Worm (Caenorhabditis elegans): ENCODE data around the gene Y43B11AR.1.

The Y43B11AR.1 gene

ce11 chrIV:7121313-7122055, 40.2 kb downstream of the Y43B11AR.1 start, which contains the start of the genes C34D4.10 and str-48:
Gene C34D4.10 (minus strand): TSS chrIV:7121413.
Gene str-48 (plus strand): TSS chrIV:7122005.
- TF ChIP-seq pag-3 (tag; optimal IDR thresholded peaks at IDR 0.05; ENCODE audit: borderline replicate concordance) (no peak), odd-2 (tag; optimal IDR thresholded peaks at IDR 0.05) (no peak)

- TF ChIP-seq pag-3 (tag; optimal IDR thresholded peaks at IDR 0.05; ENCODE audit: borderline replicate concordance) (no peak), pax-1 (tag; optimal IDR thresholded peaks at IDR 0.05) (no peak), ceh-14 (tag; optimal IDR thresholded peaks at IDR 0.05) (no peak), ref-2 (tag; optimal IDR thresholded peaks at IDR 0.05) (no peak), ceh-6 (GFP tag; optimal IDR thresholded peaks at IDR 0.05) (no peak), nhr-232 (tag; optimal IDR thresholded peaks at IDR 0.05) (no peak), ceh-30 (tag; optimal IDR thresholded peaks at IDR 0.05) (no peak), ceh-24 (tag; optimal IDR thresholded peaks at IDR 0.05) (no peak), nfya-1 (tag; optimal IDR thresholded peaks at IDR 0.05) (no peak)
Observed at ce11 chrIV:7131780-7132179, 50.5 kb downstream of the Y43B11AR.1 start, which contains the start of gene grsp-3. Gene grsp-3 (minus strand): TSS chrIV:7131928.
